Fruit fly (Drosophila melanogaster) whole organism, prepupa: Measurements from ENCODE around the gene NimC1.

Experiments
- CG10669 ChIP-seq: fragments of 200-800 bp; sonication (Bioruptor generic); optimal IDR thresholded peaks from 3 replicates; lab custom pipeline; 2018; ENCODE audit warnings: missing biosample characterization, mild to moderate bottlenecking, missing genetic modification characterization, moderate library complexity
- CG11902 ChIP-seq: fragments of 200-800 bp; sonication (Bioruptor generic); optimal IDR thresholded peaks from 3 replicates; lab custom pipeline; 2016; ENCODE audit warnings: missing biosample characterization, missing genetic modification characterization
- CG15336 ChIP-seq: fragments of 200-800 bp; sonication (Bioruptor generic); IDR thresholded peaks from 2 replicates; pipeline ENCODE4 v1.3.6; 2022; ENCODE audit warnings: missing biosample characterization, missing genetic modification characterization
- CG1621 ChIP-seq: fragments of 200-800 bp; sonication (Bioruptor generic); optimal IDR thresholded peaks from 3 replicates; lab custom pipeline; 2018; ENCODE audit warnings: missing biosample characterization, mild to moderate bottlenecking, missing genetic modification characterization
- CG16779 ChIP-seq: fragments of 200-800 bp; sonication (Bioruptor generic); optimal IDR thresholded peaks from 3 replicates; lab custom pipeline; 2017; ENCODE audit warnings: missing biosample characterization, mild to moderate bottlenecking, missing genetic modification characterization
- CG31627 ChIP-seq: fragments of 200-800 bp; sonication (Bioruptor generic); optimal IDR thresholded peaks from 3 replicates; lab custom pipeline; 2016; ENCODE audit warnings: missing biosample characterization, missing genetic modification characterization
- CG32006 ChIP-seq: fragments of 200-800 bp; sonication (Bioruptor generic); optimal IDR thresholded peaks from 3 replicates; lab custom pipeline; 2017; ENCODE audit warnings: missing biosample characterization, mild to moderate bottlenecking, missing genetic modification characterization
- CG34406 ChIP-seq: fragments of 200-800 bp; sonication (Bioruptor generic); optimal IDR thresholded peaks from 3 replicates; lab custom pipeline; 2016; ENCODE audit warnings: missing biosample characterization, missing genetic modification characterization
- CG4318 ChIP-seq: fragments of 200-800 bp; sonication (Bioruptor generic); optimal IDR thresholded peaks from 3 replicates; lab custom pipeline; 2017; ENCODE audit warnings: missing biosample characterization, mild to moderate bottlenecking, missing genetic modification characterization
- CG6792 ChIP-seq: fragments of 200-800 bp; sonication (Bioruptor generic); optimal IDR thresholded peaks from 3 replicates; lab custom pipeline; 2016; ENCODE audit warnings: missing biosample characterization, missing genetic modification characterization
- CG6808 ChIP-seq: fragments of 200-800 bp; sonication (Bioruptor generic); optimal IDR thresholded peaks from 3 replicates; lab custom pipeline; 2017; ENCODE audit warnings: missing biosample characterization, missing genetic modification characterization, mild to moderate bottlenecking, moderate library complexity, missing genetic modification reagents
- CG7368 ChIP-seq: fragments of 200-800 bp; sonication (Bioruptor generic); optimal IDR thresholded peaks from 3 replicates; lab custom pipeline; 2016; ENCODE audit warnings: missing biosample characterization, missing genetic modification characterization
- CG8319 ChIP-seq: fragments of 200-800 bp; sonication (Bioruptor generic); optimal IDR thresholded peaks from 3 replicates; lab custom pipeline; 2016; ENCODE audit warnings: missing biosample characterization, missing genetic modification characterization
- CG8632 ChIP-seq: fragments of 200-800 bp; sonication (Bioruptor generic); optimal IDR thresholded peaks from 3 replicates; lab custom pipeline; 2016; ENCODE audit warnings: missing biosample characterization, missing genetic modification characterization
- CG9139 ChIP-seq: fragments of 200-800 bp; sonication (Bioruptor generic); optimal IDR thresholded peaks from 3 replicates; lab custom pipeline; 2017; ENCODE audit warnings: missing biosample characterization, mild to moderate bottlenecking, missing genetic modification characterization
- Eip78C ChIP-seq: fragments of 200-800 bp; sonication (Bioruptor generic); peaks from one replicate; lab custom pipeline; 2016; ENCODE audit warnings: missing biosample characterization, missing genetic modification characterization
- Eip93F ChIP-seq: fragments of 200-800 bp; sonication (Bioruptor generic); optimal IDR thresholded peaks from 2 replicates; lab custom pipeline; 2016; ENCODE audit warnings: missing biosample characterization, mild to moderate bottlenecking, missing genetic modification characterization
- Ets96B ChIP-seq: fragments of 200-800 bp; optimal IDR thresholded peaks from 2 replicates; lab custom pipeline; 2019; ENCODE audit warnings: missing biosample characterization, mild to moderate bottlenecking, missing genetic modification characterization, moderate library complexity
- Hr38 ChIP-seq: sonication (Bioruptor generic); optimal IDR thresholded peaks from 2 replicates; lab custom pipeline; 2016; ENCODE audit warnings: missing biosample characterization, missing genetic modification characterization
- Hr39 ChIP-seq: fragments of 200-800 bp; sonication (Bioruptor generic); optimal IDR thresholded peaks from 2 replicates; lab custom pipeline; 2016; ENCODE audit warnings: missing biosample characterization, missing genetic modification characterization
- Hr4 ChIP-seq: fragments of 200-800 bp; sonication (Bioruptor generic); optimal IDR thresholded peaks from 3 replicates; lab custom pipeline; 2016; ENCODE audit warnings: missing biosample characterization, missing genetic modification characterization
- Lpt ChIP-seq: fragments of 200-800 bp; sonication (Bioruptor generic); optimal IDR thresholded peaks from 3 replicates; lab custom pipeline; 2016; ENCODE audit warnings: missing biosample characterization, missing genetic modification characterization
- Met ChIP-seq: fragments of 200-800 bp; sonication (Bioruptor generic); optimal IDR thresholded peaks from 3 replicates; lab custom pipeline; 2016; ENCODE audit warnings: missing biosample characterization, missing genetic modification characterization
- OdsH ChIP-seq: fragments of 200-800 bp; sonication (Bioruptor generic); optimal IDR thresholded peaks from 3 replicates; lab custom pipeline; 2016; ENCODE audit warnings: missing biosample characterization, missing genetic modification characterization
- Smox ChIP-seq: fragments of 200-800 bp; sonication (Bioruptor generic); optimal IDR thresholded peaks from 3 replicates; lab custom pipeline; 2016; ENCODE audit warnings: missing biosample characterization, missing genetic modification characterization
- Sox102F ChIP-seq: fragments of 200-800 bp; sonication (Bioruptor generic); optimal IDR thresholded peaks from 2 replicates; lab custom pipeline; 2016; ENCODE audit warnings: missing biosample characterization, mild to moderate bottlenecking, missing genetic modification characterization
- Sox14 ChIP-seq: fragments of 200-800 bp; sonication (Bioruptor generic); optimal IDR thresholded peaks from 3 replicates; lab custom pipeline; 2016; ENCODE audit warnings: missing biosample characterization, missing genetic modification characterization
- achi ChIP-seq: fragments of 200-800 bp; sonication (Bioruptor generic); optimal IDR thresholded peaks from 3 replicates; lab custom pipeline; 2016; ENCODE audit warnings: missing biosample characterization, missing genetic modification characterization
- acj6 ChIP-seq: fragments of 200-800 bp; sonication (Bioruptor generic); optimal IDR thresholded peaks from 3 replicates; lab custom pipeline; 2016; ENCODE audit warnings: missing biosample characterization, missing genetic modification characterization
- cyc ChIP-seq: fragments of 200-800 bp; sonication (Bioruptor generic); optimal IDR thresholded peaks from 3 replicates; lab custom pipeline; 2016; ENCODE audit warnings: missing biosample characterization, missing genetic modification characterization
- dsx ChIP-seq: fragments of 200-800 bp; optimal IDR thresholded peaks from 3 replicates; lab custom pipeline; 2019; ENCODE audit warnings: missing biosample characterization, mild to moderate bottlenecking, missing genetic modification characterization, moderate library complexity; ENCODE audit not compliant: poor library complexity, severe bottlenecking
- esn ChIP-seq: fragments of 200-800 bp; sonication (Bioruptor generic); optimal IDR thresholded peaks from 2 replicates; lab custom pipeline; 2016; ENCODE audit warnings: missing biosample characterization, mild to moderate bottlenecking, missing genetic modification characterization, moderate library complexity
- fd85E ChIP-seq: fragments of 200-800 bp; sonication (Bioruptor generic); optimal IDR thresholded peaks from 3 replicates; lab custom pipeline; 2016; ENCODE audit warnings: missing biosample characterization, missing genetic modification characterization
- fkh ChIP-seq: fragments of 200-800 bp; sonication (Bioruptor generic); optimal IDR thresholded peaks from 3 replicates; lab custom pipeline; 2017; ENCODE audit warnings: missing biosample characterization, mild to moderate bottlenecking, missing genetic modification characterization, moderate library complexity
- lz ChIP-seq: fragments of 200-800 bp; sonication (Bioruptor generic); optimal IDR thresholded peaks from 3 replicates; lab custom pipeline; 2016; ENCODE audit warnings: missing biosample characterization, missing genetic modification characterization
- net ChIP-seq: fragments of 200-800 bp; sonication (Bioruptor generic); optimal IDR thresholded peaks from 3 replicates; lab custom pipeline; 2016; ENCODE audit warnings: missing biosample characterization, missing genetic modification characterization
- salr ChIP-seq, 2 experiments: fragments of 200-800 bp; sonication (Bioruptor generic); optimal IDR thresholded peaks; 3 replicates each; lab custom pipeline; 2016 to 2018; ENCODE audit warnings: missing biosample characterization in 2 of 2, missing genetic modification characterization in 2 of 2, mild to moderate bottlenecking in 1 of 2
- spab ChIP-seq: fragments of 200-800 bp; sonication (Bioruptor generic); optimal IDR thresholded peaks from 2 replicates; lab custom pipeline; 2017; ENCODE audit warnings: missing biosample characterization, mild to moderate bottlenecking, missing genetic modification characterization, missing genetic modification reagents
- ss ChIP-seq, 2 experiments: fragments of 200-800 bp; sonication (Bioruptor generic); optimal IDR thresholded peaks; 2 replicates in 1 of 2; 3 replicates in 1 of 2; lab custom pipeline; 2017 to 2018; ENCODE audit warnings: mild to moderate bottlenecking in 2 of 2, missing biosample characterization in 2 of 2, missing genetic modification characterization in 2 of 2, moderate library complexity in 1 of 2
- svp ChIP-seq: fragments of 200-800 bp; sonication (Bioruptor generic); peaks from one replicate; lab custom pipeline; 2016; ENCODE audit warnings: missing biosample characterization, missing genetic modification characterization
- topi ChIP-seq: fragments of 200-800 bp; sonication (Bioruptor generic); optimal IDR thresholded peaks from 3 replicates; lab custom pipeline; 2016; ENCODE audit warnings: missing biosample characterization, missing genetic modification characterization
- vri ChIP-seq: fragments of 200-800 bp; sonication (Bioruptor generic); optimal IDR thresholded peaks from 3 replicates; lab custom pipeline; 2016; ENCODE audit warnings: missing biosample characterization, mild to moderate bottlenecking, missing genetic modification characterization

The NimC1 gene

dm6 chr2L:13963467-13964122, 13.0 kb downstream of the NimC1 start, which contains the start of gene NimB1:
Gene NimB1 (plus strand): TSS chr2L:13963507.
- TF ChIP-seq Eip78C (GFP tag; lab: Kevin White, UChicago) (peak; percentile 59), svp (peak; percentile 71), cyc (no peak), CG1621 (tag; lab: Kevin White, UChicago) (no peak)

dm6 chr2L:13960399-13960798, 16.2 kb downstream of the NimC1 start:
- TF ChIP-seq achi (GFP tag; lab: Kevin White, UChicago) (no peak), CG6792 (GFP tag; lab: Kevin White, UChicago) (no peak), OdsH (GFP tag; lab: Kevin White, UChicago) (no peak), CG9139 (GFP tag; lab: Kevin White, UChicago) (peak; percentile 19), fkh (GFP tag; lab: Kevin White, UChicago) (no peak)

- TF ChIP-seq Sox14 (GFP tag; lab: Kevin White, UChicago) (no peak), CG7368 (GFP tag; lab: Kevin White, UChicago) (no peak), salr (GFP tag; optimal IDR thresholded peaks at IDR 0.05; lab: Kevin White, UChicago) (no peak), acj6 (GFP tag; lab: Kevin White, UChicago) (no peak), spab (GFP tag; lab: Kevin White, UChicago) (no peak), CG16779 (tag; lab: Kevin White, UChicago) (no peak), Met (no peak), Hr39 (GFP tag; lab: Kevin White, UChicago) (no peak), cyc (no peak)
Observed at dm6 chr2L:13957239-13957638, 19.3 kb downstream of the NimC1 start, which contains the start of gene NimA. Gene NimA (plus strand): TSS chr2L:13957539.

- peak; percentile 98 for TF ChIP-seq CG31627 (GFP tag; lab: Kevin White, UChicago)
- peak; percentile 85 for TF ChIP-seq CG8319
- TF ChIP-seq CG9139 (GFP tag; lab: Kevin White, UChicago): peak; percentile 67
- TF ChIP-seq acj6 (GFP tag; lab: Kevin White, UChicago): peak; percentile 96
- peak; percentile 91 for TF ChIP-seq Hr4
- TF ChIP-seq CG4318 (GFP tag; lab: Kevin White, UChicago): peak; percentile 86
- peak; percentile 98 for TF ChIP-seq Eip78C (GFP tag; lab: Kevin White, UChicago)
- TF ChIP-seq CG15336 (GFP tag; lab: Robert Waterston, UW): peak; percentile 97
- peak; percentile 86 for TF ChIP-seq Ets96B (tag; lab: Kevin White, UChicago)
- TF ChIP-seq CG32006 (GFP tag; lab: Kevin White, UChicago): peak; percentile 95
- peak; percentile 86 for TF ChIP-seq CG6808 (GFP tag; lab: Kevin White, UChicago)
- TF ChIP-seq CG8632: peak; percentile 91
- peak; percentile 96 for TF ChIP-seq Lpt
- TF ChIP-seq Sox14 (GFP tag; lab: Kevin White, UChicago): peak; percentile 98
- TF ChIP-seq Sox102F (GFP tag; lab: Kevin White, UChicago): peak; percentile 98
- TF ChIP-seq fd85E (GFP tag; lab: Kevin White, UChicago): peak; percentile 62
- TF ChIP-seq dsx: peak; percentile 87
- peak; percentile 97 for TF ChIP-seq OdsH (GFP tag; lab: Kevin White, UChicago)
- peak; percentile 98 for TF ChIP-seq Met
- peak; percentile 81 to 89 for TF ChIP-seq ss (GFP tag; optimal IDR thresholded peaks at IDR 0.05; lab: Kevin White, UChicago)
- peak; percentile 95 for TF ChIP-seq net (GFP tag; lab: Kevin White, UChicago)
- no peak for TF ChIP-seq fkh (GFP tag; lab: Kevin White, UChicago)
- TF ChIP-seq esn (GFP tag; lab: Kevin White, UChicago): peak; percentile 99
- TF ChIP-seq CG1621 (tag; lab: Kevin White, UChicago): peak; percentile 92
- TF ChIP-seq svp: peak; percentile 95
- TF ChIP-seq Smox (GFP tag; lab: Kevin White, UChicago): peak; percentile 98
- TF ChIP-seq vri: peak; percentile 97
- TF ChIP-seq topi: peak; percentile 95
- TF ChIP-seq lz (GFP tag; lab: Kevin White, UChicago): peak; percentile 98
- no peak for TF ChIP-seq Hr38 (GFP tag; lab: Kevin White, UChicago)
- TF ChIP-seq Hr39 (GFP tag; lab: Kevin White, UChicago): peak; percentile 99
- TF ChIP-seq CG11902: peak; percentile 72
- peak; percentile 88 for TF ChIP-seq spab (GFP tag; lab: Kevin White, UChicago)
- peak; percentile 96 for TF ChIP-seq cyc
- TF ChIP-seq CG10669 (GFP tag; lab: Kevin White, UChicago): peak; percentile 90
- TF ChIP-seq CG34406 (GFP tag; lab: Kevin White, UChicago): peak; percentile 93
- TF ChIP-seq Eip93F: peak; percentile 94
- peak; percentile 95 for TF ChIP-seq achi (GFP tag; lab: Kevin White, UChicago)
Observed at dm6 chr2L:13955775-13956174, 20.8 kb downstream of the NimC1 start.
